Fruit fly (Drosophila melanogaster): ENCODE results near the gene CG2854.

Gene CG2854

dm6 chrX:2318369-2318768 is 8.6 kb upstream of the CG2854 start (continued):
- peak; percentile 41 for TF ChIP-seq CG8319 (GFP tag; optimal IDR thresholded peaks at IDR 0.05)
- TF ChIP-seq CG6808 (GFP tag; optimal IDR thresholded peaks at IDR 0.05): peak; percentile 5
- TF ChIP-seq Eip75B (GFP tag; optimal IDR thresholded peaks at IDR 0.05): peak; percentile 78
- TF ChIP-seq CG11294 (GFP tag; IDR thresholded peaks at IDR 0.05): no peak
- TF ChIP-seq spab (GFP tag; optimal IDR thresholded peaks at IDR 0.05): peak; percentile 36
- peak; percentile 58 for TF ChIP-seq Ets21C (GFP tag; optimal IDR thresholded peaks at IDR 0.05)
- no peak for TF ChIP-seq dac (GFP tag; optimal IDR thresholded peaks at IDR 0.05)
- peak; percentile 61 for TF ChIP-seq CG10631 (GFP tag; optimal IDR thresholded peaks at IDR 0.05)
- no peak for TF ChIP-seq CG9139 (GFP tag; optimal IDR thresholded peaks at IDR 0.05)
- peak; percentile 44 for TF ChIP-seq net (GFP tag; optimal IDR thresholded peaks at IDR 0.05)
- TF ChIP-seq svp (GFP tag): peak; percentile 76

DNA sequence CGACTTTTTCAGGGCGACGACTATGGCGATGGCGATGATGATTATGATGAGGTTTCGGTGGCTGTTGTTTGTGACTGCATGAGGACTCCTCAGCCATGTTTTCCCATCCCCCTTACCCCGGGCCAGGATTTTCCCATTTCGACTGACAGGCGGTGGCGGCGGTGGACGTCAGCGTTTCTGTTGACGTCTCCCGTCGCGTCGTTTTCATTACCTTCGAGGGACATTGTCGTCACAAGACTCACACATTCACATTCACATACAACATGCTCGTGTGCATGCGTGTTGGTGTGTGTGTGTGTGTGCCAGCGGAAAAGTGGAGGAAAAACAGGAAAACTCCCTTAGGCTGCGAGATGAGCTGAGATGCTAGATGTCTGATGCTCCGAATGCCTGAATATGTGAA is 7.1 kb upstream of the CG2854 start:
- TF ChIP-seq Met (GFP tag; optimal IDR thresholded peaks at IDR 0.05) (no peak), Sox102F (GFP tag; optimal IDR thresholded peaks at IDR 0.05) (no peak), Lpt (GFP tag; optimal IDR thresholded peaks at IDR 0.05) (no peak), svp (GFP tag) (no peak), CG10631 (GFP tag; optimal IDR thresholded peaks at IDR 0.05) (no peak), Hr4 (GFP tag; optimal IDR thresholded peaks at IDR 0.05) (no peak), Gug (GFP tag; IDR thresholded peaks at IDR 0.05) (no peak), CG6276 (GFP tag; optimal IDR thresholded peaks at IDR 0.05) (no peak), CG15336 (GFP tag; IDR thresholded peaks at IDR 0.05) (no peak), vri (GFP tag; optimal IDR thresholded peaks at IDR 0.05) (no peak), fd85E (GFP tag; optimal IDR thresholded peaks at IDR 0.05) (no peak), CG3919 (GFP tag; optimal IDR thresholded peaks at IDR 0.05) (no peak), spab (GFP tag; optimal IDR thresholded peaks at IDR 0.05) (no peak)

dm6 chrX:2320892-2321291 is 6.0 kb upstream of the CG2854 start:
- TF ChIP-seq svp (GFP tag) (peak; percentile 10), CG11762 (GFP tag; optimal IDR thresholded peaks at IDR 0.05; ENCODE audit: insufficient read depth) (no peak), salr (GFP tag; optimal IDR thresholded peaks at IDR 0.05) (no peak), CG31627 (GFP tag; optimal IDR thresholded peaks at IDR 0.05) (no peak), Sox14 (GFP tag; optimal IDR thresholded peaks at IDR 0.05) (no peak)

DNA sequence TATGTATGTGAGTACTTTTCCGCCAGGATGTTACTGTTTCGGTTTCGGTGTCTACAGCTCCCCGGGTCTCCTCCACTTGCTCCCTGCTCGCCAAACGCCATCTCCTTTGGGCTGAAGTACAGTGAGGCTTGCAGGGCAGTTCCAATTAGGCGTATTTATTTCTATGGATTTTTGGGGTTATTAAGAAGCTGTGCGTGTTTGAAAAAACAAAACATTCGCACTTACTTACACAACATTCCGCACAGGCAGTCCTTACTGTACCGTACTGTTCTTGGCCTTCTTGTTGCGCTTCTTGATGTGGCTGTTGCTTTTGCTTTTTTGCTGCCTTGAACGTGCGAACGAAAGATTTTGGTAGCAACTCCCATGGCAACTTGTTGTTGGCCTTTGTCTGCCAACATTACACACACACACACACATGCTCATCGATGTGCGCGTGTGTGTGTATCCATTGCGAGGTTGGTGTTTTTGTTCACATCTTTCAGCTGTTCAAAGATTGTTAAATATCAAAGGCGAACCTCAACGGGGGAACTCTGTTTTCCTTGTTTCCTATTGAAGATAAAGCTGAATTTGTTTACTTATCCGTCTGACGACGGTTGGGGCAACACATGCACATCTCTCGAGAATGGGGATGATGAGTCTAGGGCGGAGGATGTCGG is 4.9 kb upstream of the CG2854 start:
- TF ChIP-seq achi (GFP tag; optimal IDR thresholded peaks at IDR 0.05) (peak; percentile 83), CG16779 (tag; optimal IDR thresholded peaks at IDR 0.05) (no peak), dac (GFP tag; optimal IDR thresholded peaks at IDR 0.05) (no peak), CG34406 (GFP tag; optimal IDR thresholded peaks at IDR 0.05) (peak; percentile 85), CG9139 (GFP tag; optimal IDR thresholded peaks at IDR 0.05) (peak; percentile 76), CG8319 (GFP tag; optimal IDR thresholded peaks at IDR 0.05) (peak; percentile 79), Hr38 (GFP tag; optimal IDR thresholded peaks at IDR 0.05) (no peak), Eip93F (GFP tag; optimal IDR thresholded peaks at IDR 0.05) (peak; percentile 88), CG11762 (GFP tag; optimal IDR thresholded peaks at IDR 0.05; ENCODE audit: insufficient read depth) (peak; percentile 69), Sox15 (GFP tag; optimal IDR thresholded peaks at IDR 0.05) (peak; percentile 84), CG6808 (GFP tag; optimal IDR thresholded peaks at IDR 0.05) (peak; percentile 82), CG31627 (GFP tag; optimal IDR thresholded peaks at IDR 0.05) (peak; percentile 98), cyc (GFP tag; optimal IDR thresholded peaks at IDR 0.05) (peak; percentile 98), CG8632 (GFP tag; optimal IDR thresholded peaks at IDR 0.05) (peak; percentile 83), OdsH (GFP tag; optimal IDR thresholded peaks at IDR 0.05) (peak; percentile 88), CG10631 (GFP tag; optimal IDR thresholded peaks at IDR 0.05) (peak; percentile 91), CG3032 (tag; optimal IDR thresholded peaks at IDR 0.05) (peak; percentile 82), ss (GFP tag; optimal IDR thresholded peaks at IDR 0.05) (peak; percentile 90 to 93), pdm3 (GFP tag; optimal IDR thresholded peaks at IDR 0.05) (peak; percentile 89), Eip78C (GFP tag) (peak; percentile 97), CG6276 (GFP tag; optimal IDR thresholded peaks at IDR 0.05) (peak; percentile 14), Eip75B (GFP tag; optimal IDR thresholded peaks at IDR 0.05) (peak; percentile 85), Gug (GFP tag; IDR thresholded peaks at IDR 0.05) (peak; percentile 71), Sox14 (GFP tag; optimal IDR thresholded peaks at IDR 0.05) (peak; percentile 94), eg (GFP tag; IDR thresholded peaks at IDR 0.05) (peak; percentile 67), Ets21C (GFP tag; optimal IDR thresholded peaks at IDR 0.05) (peak; percentile 96), Hr39 (GFP tag; optimal IDR thresholded peaks at IDR 0.05) (peak; percentile 98), CG6163 (GFP tag; IDR thresholded peaks at IDR 0.05) (peak; percentile 95), fd59A (GFP tag; optimal IDR thresholded peaks at IDR 0.05) (peak; percentile 91), topi (GFP tag; optimal IDR thresholded peaks at IDR 0.05) (peak; percentile 96), CG3919 (GFP tag; optimal IDR thresholded peaks at IDR 0.05) (peak; percentile 91), svp (GFP tag) (peak; percentile 99), CG7368 (GFP tag; optimal IDR thresholded peaks at IDR 0.05) (peak; percentile 85)
